Worm (Caenorhabditis elegans) whole organism, L4 larva: ENCODE measurements around the gene clec-218.

ENCODE experiments used
- F37D6.2 ChIP-seq: sonication (generic microtip); optimal IDR thresholded peaks from 2 replicates; lab custom pipeline; 2016; ENCODE audit warnings: mild to moderate bottlenecking, missing genetic modification characterization, missing compliant biosample characterization
- F44E2.7 ChIP-seq: fragments of 200-800 bp; sonication (Bioruptor generic); IDR thresholded peaks from 2 replicates; pipeline ENCODE4 v2.1.2; 2022; ENCODE audit warnings: missing genetic modification characterization, missing compliant biosample characterization
- Y5F2A.4 ChIP-seq: fragments of 200-800 bp; sonication (Bioruptor generic); optimal IDR thresholded peaks from 2 replicates; lab custom pipeline; 2018; ENCODE audit warnings: mild to moderate bottlenecking, missing genetic modification characterization, missing compliant biosample characterization
- Y75B8A.6 ChIP-seq: fragments of 200-800 bp; sonication (Bioruptor generic); IDR thresholded peaks from 2 replicates; pipeline ENCODE4 v1.3.6; 2022; ENCODE audit warnings: missing genetic modification reagents, missing genetic modification characterization, missing compliant biosample characterization
- ZK337.2 ChIP-seq: fragments of 200-800 bp; sonication (Bioruptor generic); IDR thresholded peaks from 2 replicates; pipeline ENCODE4 v1.3.6; 2022; ENCODE audit warnings: missing genetic modification reagents, missing genetic modification characterization, missing compliant biosample characterization
- ZK546.5 ChIP-seq, 2 experiments: sonication (generic microtip); optimal IDR thresholded peaks; 2 replicates each; lab custom pipeline; 2017; ENCODE audit warnings: missing biosample characterization in 2 of 2, missing genetic modification characterization in 2 of 2
- aly-2 ChIP-seq: sonication (generic microtip); optimal IDR thresholded peaks from 2 replicates; lab custom pipeline; 2018; ENCODE audit warnings: missing biosample characterization, missing genetic modification characterization
- ama-1 ChIP-seq: fragments of 150-350 bp; optimal IDR thresholded peaks from 2 replicates; lab custom pipeline; 2014; ENCODE audit warnings: inconsistent platforms, mixed read lengths
- arid-1 ChIP-seq: fragments of 200-800 bp; sonication (Bioruptor generic); conservative IDR thresholded peaks from 2 replicates; pipeline ENCODE4 v1.3.6; 2022; ENCODE audit warnings: missing genetic modification reagents, missing genetic modification characterization, missing compliant biosample characterization
- ceh-20 ChIP-seq: fragments of 200-800 bp; sonication (Bioruptor generic); IDR thresholded peaks from 2 replicates; pipeline ENCODE4 v1.3.6; 2022; ENCODE audit warnings: missing genetic modification reagents, missing genetic modification characterization, missing compliant biosample characterization
- ceh-28 ChIP-seq: fragments of 150-350 bp; optimal IDR thresholded peaks from 2 replicates; lab custom pipeline; 2014; ENCODE audit warnings: missing biosample characterization, missing genetic modification reagents, missing genetic modification characterization
- ceh-44 ChIP-seq: fragments of 200-800 bp; sonication (Bioruptor generic); IDR thresholded peaks from 2 replicates; pipeline ENCODE4 v1.3.6; 2022; ENCODE audit warnings: missing genetic modification reagents, missing genetic modification characterization, missing compliant biosample characterization
- ceh-62 ChIP-seq: sonication (generic microtip); optimal IDR thresholded peaks from 2 replicates; lab custom pipeline; 2017; ENCODE audit warnings: missing biosample characterization, missing genetic modification characterization
- ces-1 ChIP-seq: fragments of 150-350 bp; sonication (generic microtip); optimal IDR thresholded peaks from 4 replicates; lab custom pipeline; 2014; ENCODE audit warnings: missing biosample characterization, missing genetic modification reagents, missing genetic modification characterization
- daf-12 ChIP-seq: fragments of 150-350 bp; optimal IDR thresholded peaks from 2 replicates; lab custom pipeline; 2014; ENCODE audit warnings: missing biosample characterization, missing genetic modification reagents, missing genetic modification characterization
- daf-16 ChIP-seq, 3 experiments: sonication (generic microtip); optimal IDR thresholded peaks; 2 replicates each; lab custom pipeline; 2016 to 2017; ENCODE audit warnings: missing genetic modification characterization in 3 of 3, missing genetic modification reagents in 3 of 3, mild to moderate bottlenecking in 2 of 3, missing compliant biosample characterization in 2 of 3, missing biosample characterization in 1 of 3, moderate library complexity in 1 of 3
- daf-19 ChIP-seq: fragments of 200-800 bp; sonication (Bioruptor generic); conservative IDR thresholded peaks from 2 replicates; pipeline ENCODE4 v1.3.6; 2022; ENCODE audit warnings: missing genetic modification characterization, missing compliant biosample characterization
- daf-8 ChIP-seq: fragments of 200-800 bp; sonication (Bioruptor generic); IDR thresholded peaks from 2 replicates; pipeline ENCODE4 v1.3.6; 2022; ENCODE audit warnings: missing genetic modification characterization, missing compliant biosample characterization
- dmd-6 ChIP-seq: fragments of 200-800 bp; sonication (Bioruptor generic); IDR thresholded peaks from 2 replicates; pipeline ENCODE4 v1.3.6; 2022; ENCODE audit warnings: missing genetic modification reagents, missing genetic modification characterization, missing compliant biosample characterization
- dmd-9 ChIP-seq: fragments of 200-800 bp; sonication (Bioruptor generic); IDR thresholded peaks from 2 replicates; pipeline ENCODE4 v1.3.6; 2022; ENCODE audit warnings: missing genetic modification reagents, missing genetic modification characterization, missing compliant biosample characterization
- egl-27 ChIP-seq: sonication (generic microtip); optimal IDR thresholded peaks from 3 replicates; lab custom pipeline; 2017; ENCODE audit warnings: missing biosample characterization, missing genetic modification reagents, missing genetic modification characterization
- egl-43 ChIP-seq: fragments of 200-800 bp; sonication (Bioruptor generic); IDR thresholded peaks from 2 replicates; pipeline ENCODE4 v1.3.6; 2022; ENCODE audit warnings: missing genetic modification reagents, missing genetic modification characterization, missing compliant biosample characterization
- fos-1 ChIP-seq: fragments of 150-350 bp; optimal IDR thresholded peaks from 2 replicates; lab custom pipeline; 2014; ENCODE audit warnings: missing biosample characterization, missing genetic modification characterization
- hif-1 ChIP-seq, 2 experiments: sonication (generic microtip); optimal IDR thresholded peaks; 2 replicates each; lab custom pipeline; 2016 to 2017; ENCODE audit warnings: missing compliant biosample characterization in 2 of 2, missing genetic modification characterization in 2 of 2, missing genetic modification reagents in 2 of 2, missing genotype in 2 of 2, mild to moderate bottlenecking in 1 of 2
- hlh-11 ChIP-seq: fragments of 200-800 bp; sonication (Bioruptor generic); optimal IDR thresholded peaks from 2 replicates; lab custom pipeline; 2018; ENCODE audit warnings: mild to moderate bottlenecking, missing genetic modification characterization, missing compliant biosample characterization
- hlh-30 ChIP-seq: sonication (generic microtip); optimal IDR thresholded peaks from 2 replicates; lab custom pipeline; 2017; ENCODE audit warnings: antibody characterized with exemption, mild to moderate bottlenecking, missing genetic modification characterization, missing compliant biosample characterization; ENCODE audit not compliant: insufficient read depth
- lim-7 ChIP-seq: fragments of 200-800 bp; sonication (Bioruptor generic); IDR thresholded peaks from 2 replicates; pipeline ENCODE4 v1.3.6; 2022; ENCODE audit warnings: missing genetic modification characterization, missing compliant biosample characterization
- lin-1 ChIP-seq: fragments of 200-800 bp; sonication (Bioruptor generic); IDR thresholded peaks from 2 replicates; pipeline ENCODE4 v1.3.6; 2022; ENCODE audit warnings: missing genetic modification reagents, missing genetic modification characterization, missing compliant biosample characterization
- lin-13 ChIP-seq: fragments of 150-350 bp; optimal IDR thresholded peaks from 2 replicates; lab custom pipeline; 2014; ENCODE audit warnings: missing biosample characterization, missing genetic modification reagents, missing genetic modification characterization
- lin-15B ChIP-seq: fragments of 150-350 bp; sonication (generic microtip); optimal IDR thresholded peaks from 3 replicates; lab custom pipeline; 2014; ENCODE audit warnings: missing biosample characterization, missing genetic modification characterization
- lir-3 ChIP-seq: sonication (generic microtip); optimal IDR thresholded peaks from 2 replicates; lab custom pipeline; 2016; ENCODE audit warnings: mild to moderate bottlenecking, missing genetic modification characterization, missing compliant biosample characterization
- madf-5 ChIP-seq, 2 experiments: fragments of 200-800 bp; sonication (Bioruptor generic); IDR thresholded peaks; 2 replicates each; pipeline ENCODE4 v1.3.6; 2022; ENCODE audit warnings: missing compliant biosample characterization in 2 of 2, missing genetic modification characterization in 2 of 2
- mdl-1 ChIP-seq, 2 experiments: fragments of 150-350 bp in 1 of 2; sonication (generic microtip) in 1 of 2; optimal IDR thresholded peaks; 2 replicates each; lab custom pipeline; 2014 to 2017; ENCODE audit warnings: missing biosample characterization in 2 of 2, missing genetic modification characterization in 2 of 2
- mdt-29 ChIP-seq: fragments of 200-800 bp; sonication (Bioruptor generic); IDR thresholded peaks from 2 replicates; pipeline ENCODE4 v1.3.6; 2022; ENCODE audit warnings: missing genetic modification reagents, missing genetic modification characterization, missing compliant biosample characterization
- mes-2 ChIP-seq: sonication (generic microtip); optimal IDR thresholded peaks from 2 replicates; lab custom pipeline; 2016; ENCODE audit warnings: missing genotype, mild to moderate bottlenecking, missing genetic modification characterization, missing compliant biosample characterization; ENCODE audit not compliant: poor library complexity, severe bottlenecking
- mxl-2 ChIP-seq: fragments of 200-800 bp; sonication (Bioruptor generic); conservative IDR thresholded peaks from 2 replicates; pipeline ENCODE4 v1.3.6; 2022; ENCODE audit warnings: missing genetic modification reagents, missing genetic modification characterization, missing compliant biosample characterization
- nhr-11 ChIP-seq: fragments of 150-350 bp; optimal IDR thresholded peaks from 2 replicates; lab custom pipeline; 2014; ENCODE audit warnings: missing biosample characterization, missing genetic modification characterization
- nhr-48 ChIP-seq: sonication (generic microtip); optimal IDR thresholded peaks from 2 replicates; lab custom pipeline; 2016; ENCODE audit warnings: mild to moderate bottlenecking, missing genetic modification characterization, missing compliant biosample characterization
- nhr-76 ChIP-seq: fragments of 150-350 bp; optimal IDR thresholded peaks from 2 replicates; lab custom pipeline; 2014; ENCODE audit warnings: missing biosample characterization, missing genetic modification characterization
- nhr-77 ChIP-seq: fragments of 150-350 bp; optimal IDR thresholded peaks from 2 replicates; lab custom pipeline; 2014; ENCODE audit warnings: missing biosample characterization, missing genetic modification characterization
- pha-4 ChIP-seq, 2 experiments: fragments of 150-350 bp in 1 of 2; fragments of 200-800 bp in 1 of 2; sonication (Bioruptor generic) in 1 of 2; IDR thresholded peaks in 1 of 2; optimal IDR thresholded peaks in 1 of 2; 2 replicates each; pipeline versions ENCODE4 v1.3.6 to Lab custom; 2014 to 2022; ENCODE audit warnings: missing genetic modification characterization in 2 of 2, missing genetic modification reagents in 2 of 2, missing biosample characterization in 1 of 2, missing compliant biosample characterization in 1 of 2
- saeg-2 ChIP-seq: fragments of 200-800 bp; sonication (Bioruptor generic); IDR thresholded peaks from 2 replicates; pipeline ENCODE4 v1.3.6; 2022; ENCODE audit warnings: missing genetic modification reagents, missing genetic modification characterization, missing compliant biosample characterization
- sdz-12 ChIP-seq: fragments of 200-800 bp; sonication (Bioruptor generic); optimal IDR thresholded peaks from 2 replicates; lab custom pipeline; 2018; ENCODE audit warnings: mild to moderate bottlenecking, missing genetic modification characterization, missing compliant biosample characterization
- spr-1 ChIP-seq: sonication (generic microtip); optimal IDR thresholded peaks from 2 replicates; lab custom pipeline; 2016; ENCODE audit warnings: mild to moderate bottlenecking, missing genetic modification characterization, missing compliant biosample characterization
- spr-3 ChIP-seq: fragments of 200-800 bp; sonication (Bioruptor generic); optimal IDR thresholded peaks from 2 replicates; lab custom pipeline; 2018; ENCODE audit warnings: mild to moderate bottlenecking, missing genetic modification characterization, missing compliant biosample characterization
- tag-97 ChIP-seq: fragments of 200-800 bp; sonication (Bioruptor generic); IDR thresholded peaks from 2 replicates; pipeline ENCODE4 v1.3.6; 2022; ENCODE audit warnings: missing genetic modification characterization, missing compliant biosample characterization
- unc-130 ChIP-seq: sonication (generic microtip); optimal IDR thresholded peaks from 2 replicates; lab custom pipeline; 2016; ENCODE audit warnings: missing genetic modification reagents, missing genetic modification characterization, missing compliant biosample characterization
- zfp-3 ChIP-seq: fragments of 200-800 bp; sonication (Bioruptor generic); conservative IDR thresholded peaks from 2 replicates; pipeline ENCODE4 v1.3.6; 2022; ENCODE audit warnings: missing genetic modification reagents, missing genetic modification characterization, missing compliant biosample characterization
- zip-2 ChIP-seq: fragments of 150-350 bp; optimal IDR thresholded peaks from 2 replicates; lab custom pipeline; 2014; ENCODE audit warnings: missing biosample characterization, missing genetic modification characterization
- ztf-7 ChIP-seq: fragments of 150-350 bp; optimal IDR thresholded peaks from 2 replicates; lab custom pipeline; 2014; ENCODE audit warnings: missing biosample characterization, missing genetic modification characterization

The clec-218 gene

DNA sequence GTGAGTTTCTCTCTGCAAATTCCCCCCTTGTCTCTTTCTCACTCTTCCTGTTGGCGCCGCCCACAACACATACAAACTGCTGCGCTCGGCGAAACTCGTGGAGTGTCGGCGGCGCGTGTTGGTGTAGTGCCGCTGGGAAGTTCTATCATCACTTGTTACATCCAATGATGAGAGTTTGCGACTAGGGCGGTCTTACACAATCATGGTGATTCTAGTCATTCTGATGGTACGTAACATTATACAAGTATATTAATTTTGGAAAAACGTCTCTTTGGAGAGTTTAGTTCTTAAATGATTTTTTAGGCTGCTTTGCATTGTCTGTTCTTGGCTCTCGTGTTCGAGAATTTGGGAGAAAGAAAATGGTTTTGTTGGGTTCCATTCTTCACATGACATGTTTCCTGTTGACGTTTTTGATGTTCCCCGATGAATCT, 41.2 kb downstream of the clec-218 start:
- peak; percentile 88 for TF ChIP-seq hlh-11 (tag; lab: Kevin White, UChicago)
- TF ChIP-seq ceh-20 (GFP tag; lab: Robert Waterston, UW): 0 out of 2 replicates have a peak, but pooled peaks have one; percentile 42
- no peak for TF ChIP-seq daf-8
- peak; percentile 70 for TF ChIP-seq arid-1 (GFP tag; lab: Robert Waterston, UW)
- TF ChIP-seq mdt-29 (GFP tag; lab: Robert Waterston, UW): 0 out of 2 replicates have a peak, but pooled peaks have one; percentile 56
- TF ChIP-seq dmd-6 (GFP tag; lab: Robert Waterston, UW): peak; percentile 69; the same call in 1 of the 2 replicates
- TF ChIP-seq mes-2 (tag; lab: Kevin White, UChicago): peak; percentile 90
- peak; percentile 80 for TF ChIP-seq unc-130 (GFP tag; lab: Kevin White, UChicago)
- no peak for TF ChIP-seq lim-7 (GFP tag; lab: Robert Waterston, UW)
- TF ChIP-seq ces-1: no peak
- TF ChIP-seq pha-4 (GFP tag; IDR thresholded peaks at IDR 0.05; lab: Robert Waterston, UW): peak; percentile 76; the same call in 1 of the 2 replicates
- TF ChIP-seq pha-4 (tag; optimal IDR thresholded peaks at IDR 0.05; lab: Kevin White, UChicago): no peak
- TF ChIP-seq nhr-11 (tag; lab: Kevin White, UChicago): peak; percentile 32
- peak; percentile 6 for TF ChIP-seq F37D6.2 (tag; lab: Kevin White, UChicago)
- TF ChIP-seq ZK337.2: 0 out of 2 replicates have a peak, but pooled peaks have one; percentile 35
- peak; percentile 78 for TF ChIP-seq lin-13 (GFP tag; lab: Kevin White, UChicago)
- TF ChIP-seq ceh-62 (tag; lab: Kevin White, UChicago): no peak
- no peak for TF ChIP-seq F44E2.7 (GFP tag; lab: Robert Waterston, UW)
- TF ChIP-seq ceh-44 (GFP tag; lab: Robert Waterston, UW): no peak
- no peak for TF ChIP-seq egl-27 (tag; lab: Kevin White, UChicago)
- no peak for TF ChIP-seq daf-12
- TF ChIP-seq ztf-7 (tag; lab: Kevin White, UChicago): peak; percentile 65
- peak; percentile 98 for TF ChIP-seq ama-1
- TF ChIP-seq nhr-77 (tag; lab: Kevin White, UChicago): no peak
- TF ChIP-seq ZK546.5 (tag; optimal IDR thresholded peaks at IDR 0.05; lab: Kevin White, UChicago): no peak
- no peak for TF ChIP-seq ceh-28 (tag; lab: Kevin White, UChicago)
- TF ChIP-seq dmd-9 (GFP tag; lab: Robert Waterston, UW): 0 out of 2 replicates have a peak, but pooled peaks have one; percentile 15
- TF ChIP-seq zfp-3 (GFP tag; lab: Robert Waterston, UW): no peak
- TF ChIP-seq lin-15B (tag; lab: Kevin White, UChicago): no peak
- TF ChIP-seq saeg-2: no peak
- peak; percentile 79 for TF ChIP-seq spr-1 (tag; lab: Kevin White, UChicago)
- peak; percentile 19 for TF ChIP-seq lir-3 (tag; lab: Kevin White, UChicago)
- peak; percentile 89 for TF ChIP-seq nhr-48 (tag; lab: Kevin White, UChicago)
- TF ChIP-seq egl-43 (GFP tag; lab: Robert Waterston, UW): no peak; the same call in 1 of the 2 replicates
- TF ChIP-seq sdz-12 (GFP tag; lab: Kevin White, UChicago): no peak
- TF ChIP-seq Y75B8A.6 (GFP tag; lab: Robert Waterston, UW): no peak
- no peak for TF ChIP-seq fos-1 (tag; lab: Kevin White, UChicago)
- TF ChIP-seq mxl-2 (GFP tag; lab: Robert Waterston, UW): no peak
- no peak for TF ChIP-seq spr-3 (GFP tag; lab: Kevin White, UChicago)
- no peak for TF ChIP-seq tag-97 (GFP tag; lab: Robert Waterston, UW)
- no peak for TF ChIP-seq madf-5 (GFP tag; IDR thresholded peaks at IDR 0.05; lab: Robert Waterston, UW)
- TF ChIP-seq Y5F2A.4 (GFP tag; lab: Kevin White, UChicago): no peak
- TF ChIP-seq nhr-76 (tag; lab: Kevin White, UChicago): no peak
- TF ChIP-seq hlh-30 (tag; lab: Kevin White, UChicago): peak; percentile 74
- TF ChIP-seq aly-2 (tag; lab: Kevin White, UChicago): no peak
- TF ChIP-seq zip-2 (tag; lab: Kevin White, UChicago): peak; percentile 59
- peak; percentile 21 to 25 for TF ChIP-seq hif-1 (tag; optimal IDR thresholded peaks at IDR 0.05; lab: Kevin White, UChicago)
- peak in 1 of 2 experiments; percentile 2 for TF ChIP-seq mdl-1 (tag; optimal IDR thresholded peaks at IDR 0.05; lab: Kevin White, UChicago)
- 0 out of 2 replicates have a peak, but pooled peaks have one; percentile 7 for TF ChIP-seq daf-19 (GFP tag; lab: Robert Waterston, UW)
- TF ChIP-seq lin-1 (GFP tag; lab: Robert Waterston, UW): peak; percentile 88; the same call in 1 of the 2 replicates
- TF ChIP-seq daf-16 (GFP tag; optimal IDR thresholded peaks at IDR 0.05; lab: Kevin White, UChicago): peak; percentile 64 to 69
- TF ChIP-seq daf-16 (tag; optimal IDR thresholded peaks at IDR 0.05; lab: Kevin White, UChicago): peak; percentile 87
